Worm (Caenorhabditis elegans): ENCODE data around the gene pqn-74.

DNA sequence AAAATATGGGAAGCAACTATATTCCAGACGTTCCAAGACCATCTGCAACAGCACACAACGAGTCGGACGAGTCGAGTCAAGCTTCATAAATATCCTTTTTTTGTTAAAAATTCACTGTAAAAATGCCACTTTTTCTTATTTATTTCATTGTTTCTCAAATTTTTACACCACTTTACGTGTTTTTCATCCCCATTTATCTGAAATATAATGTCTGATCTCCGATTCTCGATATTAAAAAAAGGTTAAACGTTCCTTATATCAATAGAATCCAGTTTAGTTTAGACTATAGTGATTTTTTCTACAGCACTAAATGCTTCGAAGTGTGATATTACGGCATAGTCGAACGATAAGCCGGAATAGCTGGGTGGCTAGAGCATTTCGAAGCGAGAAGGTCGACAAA is 27.8 kb downstream of the pqn-74 start, which contains the start of gene Y67H2A.7:
- TF ChIP-seq cog-1 (tag; optimal IDR thresholded peaks at IDR 0.05) (no peak), ref-1 (GFP tag; conservative IDR thresholded peaks at IDR 0.05) (no peak), ztf-29 (GFP tag; IDR thresholded peaks at IDR 0.05) (no peak), tab-1 (GFP tag; IDR thresholded peaks at IDR 0.05) (no peak), flt-1 (GFP tag; IDR thresholded peaks at IDR 0.05) (no peak), med-1 (GFP tag; optimal IDR thresholded peaks at IDR 0.05; ENCODE audit: insufficient read depth) (no peak), ztf-23 (GFP tag; IDR thresholded peaks at IDR 0.05) (no peak)
